Worm (Caenorhabditis elegans) whole organism, mixed stage, embryonic: Measurements from ENCODE around the gene egl-27.

Source experiments
- M03D4.4 ChIP-seq: sonication (generic microtip); optimal IDR thresholded peaks from 2 replicates; lab custom pipeline; 2017; ENCODE audit warnings: mild to moderate bottlenecking, missing genetic modification characterization, missing compliant biosample characterization
- bed-3 ChIP-seq: fragments of 200-800 bp; sonication (Bioruptor generic); optimal IDR thresholded peaks from 3 replicates; lab custom pipeline; 2018; ENCODE audit warnings: mild to moderate bottlenecking, missing genetic modification characterization, moderate library complexity, missing compliant biosample characterization
- blmp-1 ChIP-seq: fragments of 150-350 bp; optimal IDR thresholded peaks from 2 replicates; lab custom pipeline; 2014; ENCODE audit warnings: missing biosample characterization, missing genetic modification characterization
- ceh-39 ChIP-seq: fragments of 150-350 bp; optimal IDR thresholded peaks from 2 replicates; lab custom pipeline; 2014; ENCODE audit warnings: missing biosample characterization, missing genetic modification characterization
- ceh-43 ChIP-seq: fragments of 200-800 bp; sonication (Bioruptor generic); optimal IDR thresholded peaks from 2 replicates; lab custom pipeline; 2018; ENCODE audit warnings: mild to moderate bottlenecking, missing genetic modification characterization, moderate library complexity, missing compliant biosample characterization
- ceh-83 ChIP-seq: fragments of 200-800 bp; sonication (Bioruptor generic); optimal IDR thresholded peaks from 2 replicates; lab custom pipeline; 2018; ENCODE audit warnings: mild to moderate bottlenecking, missing genetic modification characterization, missing compliant biosample characterization
- ces-1 ChIP-seq: fragments of 150-350 bp; optimal IDR thresholded peaks from 2 replicates; lab custom pipeline; 2014; ENCODE audit warnings: missing biosample characterization, missing genetic modification reagents, missing genetic modification characterization
- cnd-1 ChIP-seq: fragments of 200-800 bp; sonication (Bioruptor generic); optimal IDR thresholded peaks from 2 replicates; lab custom pipeline; 2018; ENCODE audit warnings: mild to moderate bottlenecking, missing genetic modification characterization, missing compliant biosample characterization
- elt-1 ChIP-seq: sonication (generic microtip); optimal IDR thresholded peaks from 2 replicates; lab custom pipeline; 2017; ENCODE audit warnings: missing genetic modification characterization, mild to moderate bottlenecking, missing compliant biosample characterization, antibody characterized with exemption, moderate library complexity, borderline replicate concordance; ENCODE audit not compliant: insufficient read depth
- elt-3 ChIP-seq: fragments of 150-350 bp; optimal IDR thresholded peaks from 2 replicates; lab custom pipeline; 2014; ENCODE audit warnings: missing biosample characterization, missing genetic modification characterization
- flh-1 ChIP-seq: fragments of 200-800 bp; sonication (Bioruptor generic); optimal IDR thresholded peaks from 2 replicates; lab custom pipeline; 2018; ENCODE audit warnings: mild to moderate bottlenecking, missing genetic modification characterization, moderate library complexity, missing compliant biosample characterization
- ham-2 ChIP-seq: fragments of 200-800 bp; sonication (Bioruptor generic); optimal IDR thresholded peaks from 2 replicates; lab custom pipeline; 2018; ENCODE audit warnings: mild to moderate bottlenecking, missing genetic modification characterization, missing compliant biosample characterization
- hlh-1 ChIP-seq: fragments of 150-350 bp; optimal IDR thresholded peaks from 2 replicates; lab custom pipeline; 2014; ENCODE audit warnings: missing biosample characterization, missing genetic modification reagents, missing genetic modification characterization
- lin-13 ChIP-seq: fragments of 150-350 bp; optimal IDR thresholded peaks from 2 replicates; lab custom pipeline; 2014; ENCODE audit warnings: missing biosample characterization, missing genetic modification characterization
- lsy-2 ChIP-seq: fragments of 150-350 bp; optimal IDR thresholded peaks from 2 replicates; lab custom pipeline; 2014; ENCODE audit warnings: missing biosample characterization, missing genetic modification characterization
- mab-5 ChIP-seq: fragments of 150-350 bp; optimal IDR thresholded peaks from 2 replicates; lab custom pipeline; 2014; ENCODE audit warnings: missing biosample characterization, missing genetic modification characterization
- mep-1 ChIP-seq: fragments of 150-350 bp; optimal IDR thresholded peaks from 2 replicates; lab custom pipeline; 2017; ENCODE audit warnings: missing biosample characterization, missing genetic modification reagents, missing genetic modification characterization, inconsistent platforms
- mls-2 ChIP-seq: sonication (generic microtip); optimal IDR thresholded peaks from 2 replicates; lab custom pipeline; 2016; ENCODE audit warnings: mild to moderate bottlenecking, missing genetic modification characterization, moderate library complexity, missing compliant biosample characterization
- nhr-12 ChIP-seq: fragments of 150-350 bp; optimal IDR thresholded peaks from 2 replicates; lab custom pipeline; 2014; ENCODE audit warnings: missing biosample characterization, missing genetic modification characterization
- nhr-2 ChIP-seq: fragments of 150-350 bp; optimal IDR thresholded peaks from 2 replicates; lab custom pipeline; 2014; ENCODE audit warnings: missing biosample characterization, missing genetic modification characterization
- nhr-237 ChIP-seq: fragments of 150-350 bp; optimal IDR thresholded peaks from 2 replicates; lab custom pipeline; 2014; ENCODE audit warnings: missing biosample characterization, missing genetic modification characterization
- nhr-28 ChIP-seq: fragments of 150-350 bp; optimal IDR thresholded peaks from 2 replicates; lab custom pipeline; 2014; ENCODE audit warnings: missing biosample characterization, missing genetic modification characterization
- nhr-76 ChIP-seq: sonication (generic microtip); optimal IDR thresholded peaks from 2 replicates; lab custom pipeline; 2017; ENCODE audit warnings: missing biosample characterization, missing genetic modification characterization
- pha-4 ChIP-seq: fragments of 150-350 bp; optimal IDR thresholded peaks from 2 replicates; lab custom pipeline; 2018; ENCODE audit warnings: missing biosample characterization, missing genetic modification reagents, missing genetic modification characterization
- sem-2 ChIP-seq: fragments of 200-800 bp; sonication (Bioruptor generic); optimal IDR thresholded peaks from 2 replicates; lab custom pipeline; 2018; ENCODE audit warnings: mild to moderate bottlenecking, missing genetic modification characterization, missing compliant biosample characterization
- sptf-1 ChIP-seq: sonication (generic microtip); optimal IDR thresholded peaks from 2 replicates; lab custom pipeline; 2017; ENCODE audit warnings: mild to moderate bottlenecking, missing genetic modification characterization, moderate library complexity, missing compliant biosample characterization
- tbx-8 ChIP-seq: fragments of 200-800 bp; sonication (Bioruptor generic); optimal IDR thresholded peaks from 2 replicates; lab custom pipeline; 2018; ENCODE audit warnings: mild to moderate bottlenecking, missing genetic modification characterization, moderate library complexity, missing compliant biosample characterization
- unc-120 ChIP-seq: sonication (generic microtip); optimal IDR thresholded peaks from 2 replicates; lab custom pipeline; 2017; ENCODE audit warnings: missing genetic modification characterization, missing compliant biosample characterization; ENCODE audit not compliant: poor library complexity, severe bottlenecking
- unc-39 ChIP-seq: fragments of 150-350 bp; optimal IDR thresholded peaks from 2 replicates; lab custom pipeline; 2014; ENCODE audit warnings: missing biosample characterization, missing genetic modification characterization
- unc-62 ChIP-seq: fragments of 150-350 bp; optimal IDR thresholded peaks from 2 replicates; lab custom pipeline; 2014; ENCODE audit warnings: missing biosample characterization, missing genetic modification reagents, missing genetic modification characterization
- ztf-11 ChIP-seq: fragments of 150-350 bp; optimal IDR thresholded peaks from 2 replicates; lab custom pipeline; 2014; ENCODE audit warnings: missing biosample characterization, missing genetic modification characterization

egl-27 gene

DNA sequence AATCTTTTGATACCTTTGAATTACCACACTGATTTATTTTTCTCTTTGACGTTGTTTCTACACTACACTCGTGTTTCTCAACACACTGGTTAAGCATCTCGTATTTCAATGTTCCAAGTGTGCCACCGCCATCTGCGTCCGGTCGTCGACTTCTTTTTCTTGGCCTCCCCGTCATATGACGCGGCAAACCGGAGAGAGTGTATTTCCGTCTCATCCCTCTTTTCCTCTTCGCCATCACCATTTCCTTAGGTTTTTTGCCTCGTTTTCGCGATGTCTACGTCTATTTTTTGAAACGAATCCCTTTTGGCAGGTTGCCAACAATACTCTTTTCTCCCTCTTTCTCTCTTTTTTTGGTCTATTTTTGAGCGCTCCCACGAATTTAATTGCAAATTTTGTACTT lies 4.2 kb downstream of the egl-27 start:
- peak; percentile 1 for TF ChIP-seq pha-4 (tag; lab: Kevin White, UChicago)
- TF ChIP-seq nhr-2: peak; percentile 34
- TF ChIP-seq ceh-43 (GFP tag; lab: Kevin White, UChicago): no peak
- TF ChIP-seq hlh-1 (tag; lab: Kevin White, UChicago): peak; percentile 72
- TF ChIP-seq cnd-1: peak; percentile 50
- peak; percentile 34 for TF ChIP-seq unc-120 (tag; lab: Kevin White, UChicago)

DNA sequence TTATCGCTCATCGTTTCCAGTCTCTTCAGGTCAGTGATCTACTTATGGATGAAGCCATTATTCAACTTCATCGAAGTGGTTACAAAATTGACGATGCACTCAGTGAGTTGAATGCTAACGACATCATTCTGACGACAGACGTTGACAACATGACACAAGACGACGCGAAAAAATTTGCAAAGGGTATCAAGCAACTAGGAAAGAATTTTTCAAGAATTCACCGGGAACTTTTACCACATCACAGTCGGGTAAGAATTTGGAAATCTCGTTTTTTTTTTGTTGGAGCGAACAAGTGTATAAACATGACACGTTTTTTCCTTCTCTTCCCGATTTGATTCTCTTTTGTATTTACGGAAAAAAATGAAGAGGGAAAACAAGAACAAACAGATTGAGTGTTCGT lies 5.9 kb downstream of the egl-27 start:
- TF ChIP-seq nhr-12: no peak
- no peak for TF ChIP-seq nhr-28 (tag; lab: Kevin White, UChicago)
- TF ChIP-seq ces-1 (GFP tag; lab: Kevin White, UChicago): peak; percentile 24

- no peak for TF ChIP-seq lsy-2
- no peak for TF ChIP-seq ham-2 (GFP tag; lab: Kevin White, UChicago)
- peak; percentile 44 for TF ChIP-seq mab-5 (tag; lab: Kevin White, UChicago)
- TF ChIP-seq nhr-28 (tag; lab: Kevin White, UChicago): no peak
- no peak for TF ChIP-seq ceh-83 (GFP tag; lab: Kevin White, UChicago)
- TF ChIP-seq M03D4.4 (tag; lab: Kevin White, UChicago): no peak
- no peak for TF ChIP-seq blmp-1 (tag; lab: Kevin White, UChicago)
- TF ChIP-seq unc-120 (tag; lab: Kevin White, UChicago): peak; percentile 72
- no peak for TF ChIP-seq nhr-2
- TF ChIP-seq mep-1 (tag; lab: Kevin White, UChicago): no peak
- no peak for TF ChIP-seq unc-39 (tag; lab: Kevin White, UChicago)
- TF ChIP-seq sptf-1 (tag; lab: Kevin White, UChicago): peak; percentile 30
- TF ChIP-seq mls-2 (tag; lab: Kevin White, UChicago): no peak
- TF ChIP-seq ceh-39 (tag; lab: Kevin White, UChicago): no peak
- TF ChIP-seq lin-13: no peak
- no peak for TF ChIP-seq cnd-1
- TF ChIP-seq hlh-1 (tag; lab: Kevin White, UChicago): peak; percentile 81
- TF ChIP-seq unc-62 (GFP tag; lab: Kevin White, UChicago): peak; percentile 79
- TF ChIP-seq flh-1 (GFP tag; lab: Kevin White, UChicago): no peak
- no peak for TF ChIP-seq nhr-12
Observed at ce11 chrII:6841102-6841501, 6.3 kb downstream of the egl-27 start.

DNA sequence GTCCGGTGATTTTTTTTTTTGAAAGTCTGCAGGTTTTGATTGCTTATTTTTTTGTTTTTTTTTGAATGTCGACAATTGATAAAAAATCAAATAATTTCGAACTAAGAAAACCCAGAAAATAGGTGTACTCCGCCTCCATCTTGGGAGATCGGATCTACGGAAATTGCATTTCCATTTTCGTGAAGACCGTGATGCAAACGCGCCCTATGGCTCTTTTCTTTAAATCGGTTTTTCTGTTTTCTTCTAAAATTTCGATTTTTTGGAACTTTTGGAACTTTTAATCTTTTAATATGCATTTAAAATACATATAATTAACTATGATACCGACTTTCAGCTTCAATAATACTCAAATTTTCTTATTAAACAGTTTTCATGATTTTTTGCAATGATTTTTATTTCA lies 7.2 kb downstream of the egl-27 start:
- no peak for TF ChIP-seq ztf-11 (tag; lab: Kevin White, UChicago)
- TF ChIP-seq sem-2 (GFP tag; lab: Kevin White, UChicago): no peak
- no peak for TF ChIP-seq hlh-1 (tag; lab: Kevin White, UChicago)
- no peak for TF ChIP-seq M03D4.4 (tag; lab: Kevin White, UChicago)
- no peak for TF ChIP-seq bed-3
- no peak for TF ChIP-seq nhr-76 (tag; lab: Kevin White, UChicago)
- no peak for TF ChIP-seq mab-5 (tag; lab: Kevin White, UChicago)
- TF ChIP-seq ceh-39 (tag; lab: Kevin White, UChicago): no peak
- TF ChIP-seq tbx-8 (GFP tag; lab: Kevin White, UChicago): no peak
- no peak for TF ChIP-seq unc-39 (tag; lab: Kevin White, UChicago)
- no peak for TF ChIP-seq ham-2 (GFP tag; lab: Kevin White, UChicago)
- TF ChIP-seq unc-62 (GFP tag; lab: Kevin White, UChicago): no peak
- TF ChIP-seq flh-1 (GFP tag; lab: Kevin White, UChicago): no peak
- TF ChIP-seq nhr-2: no peak
- TF ChIP-seq cnd-1: no peak
- TF ChIP-seq elt-3 (tag; lab: Kevin White, UChicago): no peak
- TF ChIP-seq mep-1 (tag; lab: Kevin White, UChicago): no peak
- no peak for TF ChIP-seq nhr-12
- TF ChIP-seq nhr-237: no peak
- TF ChIP-seq, all 35 proteins: peak for 0

DNA sequence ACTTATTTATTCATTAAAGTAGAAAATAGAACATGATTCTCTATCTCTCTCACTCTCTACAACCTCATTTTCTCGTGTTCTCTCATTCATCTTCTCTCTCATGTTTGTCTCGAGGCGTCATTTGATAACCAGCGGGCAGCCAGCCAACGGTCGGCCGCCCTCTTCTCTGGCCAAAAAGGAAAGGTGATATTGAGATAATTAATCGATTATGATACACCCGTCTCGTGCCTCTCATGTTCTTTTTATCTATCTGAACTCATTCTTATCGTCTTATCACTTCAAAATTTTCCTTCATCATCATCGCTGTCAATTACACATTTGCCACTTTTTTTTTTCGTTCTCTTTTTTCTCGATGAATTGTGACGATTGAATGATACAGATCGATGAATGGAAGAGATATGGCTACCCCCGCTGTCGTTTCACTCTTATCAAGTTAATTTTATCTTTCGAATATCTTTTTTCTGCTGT lies 7.9 kb downstream of the egl-27 start:
- TF ChIP-seq elt-3 (tag; lab: Kevin White, UChicago): peak; percentile 81
- TF ChIP-seq unc-62 (GFP tag; lab: Kevin White, UChicago): peak; percentile 39
- no peak for TF ChIP-seq ceh-39 (tag; lab: Kevin White, UChicago)
- TF ChIP-seq tbx-8 (GFP tag; lab: Kevin White, UChicago): no peak
- TF ChIP-seq unc-120 (tag; lab: Kevin White, UChicago): peak; percentile 79
- TF ChIP-seq cnd-1: no peak
- peak; percentile 94 for TF ChIP-seq elt-1
- peak; percentile 38 for TF ChIP-seq ces-1 (GFP tag; lab: Kevin White, UChicago)
